Fruit fly (Drosophila melanogaster): Measurements from ENCODE around the gene mura.

The mura gene

DNA sequence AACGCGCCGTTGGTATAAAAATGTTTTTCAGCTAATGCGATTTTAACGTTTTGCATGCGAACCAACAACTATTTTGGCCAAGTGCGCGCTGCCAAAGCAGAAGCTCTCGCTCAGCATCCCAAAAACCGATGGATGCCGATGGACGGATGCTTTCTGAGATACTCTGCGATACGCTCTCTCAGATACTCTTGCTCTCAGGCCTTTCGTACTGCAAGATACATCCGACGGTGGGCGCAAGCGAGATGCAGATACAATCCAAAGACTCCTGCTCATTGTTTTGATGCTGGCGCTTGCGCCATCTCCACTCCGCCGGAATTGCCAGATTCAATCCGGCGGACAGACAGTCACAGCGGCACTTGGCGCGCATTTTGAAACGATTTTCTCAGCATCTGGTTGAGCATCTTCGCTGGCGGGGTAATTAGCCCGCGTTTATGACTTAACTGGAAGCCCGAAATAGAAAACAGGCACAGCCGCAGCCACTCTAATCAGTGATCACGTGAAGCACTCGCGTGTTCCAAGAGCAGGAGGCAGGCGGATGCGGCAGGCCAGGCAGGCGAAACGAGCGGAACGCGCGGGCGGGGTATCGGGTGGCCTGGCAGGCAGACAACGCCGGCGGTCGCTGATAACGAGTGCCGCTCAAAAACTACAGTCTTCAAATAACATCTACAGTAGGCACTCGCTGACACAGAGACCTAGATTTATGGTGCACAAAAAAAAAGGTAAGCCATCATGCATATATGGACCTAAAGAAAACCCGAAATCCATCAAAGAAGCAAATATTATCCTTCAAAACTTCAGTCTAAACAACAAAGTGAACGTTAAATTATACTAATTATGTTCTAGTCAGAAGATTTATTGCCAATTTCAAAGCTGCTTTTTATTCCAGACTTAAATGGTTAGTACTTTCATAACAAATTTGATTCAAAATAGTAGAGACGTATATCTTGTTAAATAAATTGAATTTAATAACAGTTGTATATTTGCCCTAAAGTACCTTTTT, 57.7 kb downstream of the mura start, which contains the start of gene CG16779 (continued):
- TF ChIP-seq Elba2 (GFP tag; optimal IDR thresholded peaks at IDR 0.05) = no peak
- TF ChIP-seq Chrac-16 (GFP tag; optimal IDR thresholded peaks at IDR 0.05) = no peak
- TF ChIP-seq CG10209 (GFP tag; optimal IDR thresholded peaks at IDR 0.05) = peak; percentile 53
- TF ChIP-seq Nf-YB (GFP tag; optimal IDR thresholded peaks at IDR 0.05) = no peak
- TF ChIP-seq CG11085 (GFP tag; IDR thresholded peaks at IDR 0.05) = no peak
- TF ChIP-seq br (optimal IDR thresholded peaks at IDR 0.05) = no peak
- TF ChIP-seq Opbp (GFP tag; IDR thresholded peaks at IDR 0.05; ENCODE audit: partially characterized antibody) = no peak
- peak; percentile 10 for TF ChIP-seq CG16863 (GFP tag; optimal IDR thresholded peaks at IDR 0.05)
- peak; percentile 61 for TF ChIP-seq CG1832 (GFP tag; optimal IDR thresholded peaks at IDR 0.05)
- TF ChIP-seq dysf (GFP tag; IDR thresholded peaks at IDR 0.05) = peak; percentile 53; the same call in 2 of the 3 replicates
- no peak for TF ChIP-seq tup (GFP tag; optimal IDR thresholded peaks at IDR 0.05)
- TF ChIP-seq danr (GFP tag; IDR thresholded peaks at IDR 0.05) = no peak
- no peak for TF ChIP-seq otp (GFP tag; IDR thresholded peaks at IDR 0.05)
- TF ChIP-seq Gug (GFP tag; IDR thresholded peaks at IDR 0.05) = no peak
- 0 out of 2 replicates have a peak, but pooled peaks have one; percentile 19 for TF ChIP-seq ranshi (GFP tag; IDR thresholded peaks at IDR 0.05)
- peak; percentile 17 for TF ChIP-seq CG11723 (GFP tag; optimal IDR thresholded peaks at IDR 0.05)
- no peak for TF ChIP-seq CG11696 (GFP tag; IDR thresholded peaks at IDR 0.05)
- no peak for TF ChIP-seq CG8089 (GFP tag; optimal IDR thresholded peaks at IDR 0.05)
- peak; percentile 44 for TF ChIP-seq abd-A (tag; optimal IDR thresholded peaks at IDR 0.05)
- TF ChIP-seq fu2 (GFP tag; optimal IDR thresholded peaks at IDR 0.05) = no peak
- no peak for TF ChIP-seq CG9609 (GFP tag; optimal IDR thresholded peaks at IDR 0.05)
- no peak for TF ChIP-seq lov (optimal IDR thresholded peaks at IDR 0.05)
- TF ChIP-seq lov (GFP tag; IDR thresholded peaks at IDR 0.05) = no peak
- no peak for TF ChIP-seq bbx (GFP tag; IDR thresholded peaks at IDR 0.05; ENCODE audit: partially characterized antibody)
- TF ChIP-seq hth (optimal IDR thresholded peaks at IDR 0.05) = no peak
- TF ChIP-seq zfh2 (GFP tag; optimal IDR thresholded peaks at IDR 0.05) = no peak
- TF ChIP-seq fd3F (GFP tag; optimal IDR thresholded peaks at IDR 0.05) = no peak
- TF ChIP-seq CG34422 (GFP tag; IDR thresholded peaks at IDR 0.05) = no peak
- no peak for TF ChIP-seq mirr (GFP tag; optimal IDR thresholded peaks at IDR 0.05)
- TF ChIP-seq ac (GFP tag; optimal IDR thresholded peaks at IDR 0.05) = no peak
- no peak for TF ChIP-seq CG14860 (GFP tag; IDR thresholded peaks at IDR 0.05; ENCODE audit: partially characterized antibody)
- TF ChIP-seq Stat92E (GFP tag; optimal IDR thresholded peaks at IDR 0.05) = no peak
- TF ChIP-seq GATAe (GFP tag; conservative IDR thresholded peaks at IDR 0.05) = no peak
- TF ChIP-seq CG11456 (GFP tag; IDR thresholded peaks at IDR 0.05) = peak; percentile 60; the same call in 1 of the 3 replicates
- TF ChIP-seq zf30C (GFP tag; optimal IDR thresholded peaks at IDR 0.05) = no peak
- TF ChIP-seq CG15073 (GFP tag; optimal IDR thresholded peaks at IDR 0.05) = no peak
- TF ChIP-seq stc (GFP tag; IDR thresholded peaks at IDR 0.05) = no peak
- no peak for TF ChIP-seq Jarid2 (GFP tag; optimal IDR thresholded peaks at IDR 0.05)
- TF ChIP-seq CG31388 (GFP tag; optimal IDR thresholded peaks at IDR 0.05) = no peak
- TF ChIP-seq CG7786 (GFP tag; optimal IDR thresholded peaks at IDR 0.05) = no peak
- TF ChIP-seq repo (GFP tag; optimal IDR thresholded peaks at IDR 0.05) = no peak
- peak; percentile 14 for TF ChIP-seq pros (GFP tag; optimal IDR thresholded peaks at IDR 0.05)
- 0 out of 2 replicates have a peak, but pooled peaks have one; percentile 25 for TF ChIP-seq sna (GFP tag; IDR thresholded peaks at IDR 0.05; ENCODE audit: partially characterized antibody)
- TF ChIP-seq H2.0 (GFP tag; IDR thresholded peaks at IDR 0.05) = no peak
- TF ChIP-seq Gsc (GFP tag; IDR thresholded peaks at IDR 0.05) = no peak
- peak; percentile 82; the same call in 1 of the 4 replicates for TF ChIP-seq chinmo (GFP tag; IDR thresholded peaks at IDR 0.05; ENCODE audit: partially characterized antibody)
- no peak for TF ChIP-seq C15 (GFP tag; IDR thresholded peaks at IDR 0.05)
- TF ChIP-seq en (GFP tag; optimal IDR thresholded peaks at IDR 0.05) = no peak
- no peak for TF ChIP-seq Nf-YA (GFP tag; IDR thresholded peaks at IDR 0.05)
